Worm (Caenorhabditis elegans): ENCODE data around the gene srw-130.

DNA sequence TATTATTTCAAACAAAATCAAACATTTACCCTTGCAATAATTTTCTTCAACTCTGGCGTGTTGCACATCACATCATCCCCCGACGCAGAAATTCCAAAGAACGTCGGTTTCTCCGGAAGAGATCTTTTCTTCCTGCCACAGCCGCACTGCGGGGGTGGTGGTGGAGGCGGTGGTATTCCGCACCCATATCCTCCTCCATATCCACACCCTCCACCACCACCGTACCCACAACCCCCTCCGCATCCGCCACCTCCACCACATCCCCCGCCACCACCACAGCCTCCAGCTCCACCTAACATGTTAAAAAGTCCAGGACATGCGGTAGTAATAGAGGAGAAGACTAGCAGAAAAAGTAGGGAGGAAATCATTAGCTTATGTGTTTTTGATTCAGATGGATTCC, 6.2 kb upstream of the srw-130 start, which contains the start of gene grl-29:
- TF ChIP-seq scrt-1 (GFP tag; IDR thresholded peaks at IDR 0.05) (no peak), ceh-36 (tag; optimal IDR thresholded peaks at IDR 0.05) (no peak)
